Worm (Caenorhabditis elegans) whole organism, L3 larva: Measurements from ENCODE around the gene qars-1.

ENCODE experiments used
- ama-1 ChIP-seq: fragments of 150-350 bp; optimal IDR thresholded peaks from 2 replicates; lab custom pipeline; 2018
- ceh-16 ChIP-seq: sonication (generic microtip); optimal IDR thresholded peaks from 2 replicates; lab custom pipeline; 2017; ENCODE audit warnings: missing biosample characterization, missing genetic modification characterization
- elt-3 ChIP-seq, 3 experiments: fragments of 150-350 bp in 1 of 3; sonication (generic microtip) in 2 of 3; optimal IDR thresholded peaks; 2 replicates in 2 of 3; 4 replicates in 1 of 3; lab custom pipeline; 2014 to 2017; ENCODE audit warnings: missing biosample characterization in 3 of 3, missing genetic modification characterization in 3 of 3
- fos-1 ChIP-seq: fragments of 150-350 bp; optimal IDR thresholded peaks from 2 replicates; lab custom pipeline; 2014; ENCODE audit warnings: missing biosample characterization, missing genetic modification characterization
- mdl-1 ChIP-seq: fragments of 150-350 bp; optimal IDR thresholded peaks from 2 replicates; lab custom pipeline; 2014; ENCODE audit warnings: missing biosample characterization, missing genetic modification characterization
- nhr-23 ChIP-seq: fragments of 150-350 bp; optimal IDR thresholded peaks from 2 replicates; lab custom pipeline; 2014; ENCODE audit warnings: missing biosample characterization, missing genetic modification reagents, missing genetic modification characterization
- nhr-25 ChIP-seq: sonication (generic microtip); optimal IDR thresholded peaks from 2 replicates; lab custom pipeline; 2017; ENCODE audit warnings: missing biosample characterization, missing genetic modification characterization
- nhr-28 ChIP-seq: fragments of 150-350 bp; optimal IDR thresholded peaks from 2 replicates; lab custom pipeline; 2014; ENCODE audit warnings: missing biosample characterization, missing genetic modification characterization
- nhr-77 ChIP-seq: fragments of 150-350 bp; optimal IDR thresholded peaks from 2 replicates; lab custom pipeline; 2014; ENCODE audit warnings: missing biosample characterization, missing genetic modification characterization
- pha-4 ChIP-seq: fragments of 150-350 bp; optimal IDR thresholded peaks from 2 replicates; lab custom pipeline; 2014; ENCODE audit warnings: missing biosample characterization, missing genetic modification reagents, missing genetic modification characterization
- tbx-2 ChIP-seq: sonication (generic microtip); optimal IDR thresholded peaks from 2 replicates; lab custom pipeline; 2016; ENCODE audit warnings: mild to moderate bottlenecking, missing genetic modification characterization, missing compliant biosample characterization
- unc-62 ChIP-seq: fragments of 150-350 bp; sonication (generic microtip); optimal IDR thresholded peaks from 4 replicates; lab custom pipeline; 2014; ENCODE audit warnings: missing biosample characterization, missing genetic modification reagents, missing genetic modification characterization
- zag-1 ChIP-seq: fragments of 150-350 bp; optimal IDR thresholded peaks from 2 replicates; lab custom pipeline; 2014; ENCODE audit warnings: missing biosample characterization, missing genetic modification characterization
- ztf-11 ChIP-seq: fragments of 150-350 bp; optimal IDR thresholded peaks from 2 replicates; lab custom pipeline; 2014; ENCODE audit warnings: missing biosample characterization, missing genetic modification characterization

DNA sequence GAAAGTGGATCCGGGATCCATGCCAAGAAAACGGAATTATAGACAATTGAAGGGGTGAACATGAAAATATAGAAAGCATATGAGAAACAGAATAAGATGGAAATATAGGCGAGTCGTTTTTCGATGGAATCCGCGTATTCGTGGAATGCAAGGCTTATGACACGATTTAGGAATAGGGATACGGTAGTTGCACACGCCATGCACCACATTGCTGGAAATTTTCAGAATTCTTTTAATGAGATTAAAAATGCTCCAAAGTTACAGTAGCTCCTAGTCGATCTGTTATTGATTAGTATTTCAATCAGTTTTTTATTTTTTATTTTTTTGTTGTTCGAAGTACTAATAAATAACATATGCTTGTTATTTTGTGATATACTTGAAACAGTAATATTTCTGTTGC lies 38.1 kb upstream of the qars-1 start:
- no peak for TF ChIP-seq ama-1 (lab: Kevin White, UChicago)
- TF ChIP-seq tbx-2 (tag; lab: Kevin White, UChicago) = no peak
- no peak for TF ChIP-seq nhr-77 (tag; lab: Kevin White, UChicago)
- no peak for TF ChIP-seq unc-62
- no peak for TF ChIP-seq mdl-1 (tag; lab: Kevin White, UChicago)
- TF ChIP-seq fos-1 (tag; lab: Kevin White, UChicago) = no peak
- TF ChIP-seq nhr-28 (tag; lab: Kevin White, UChicago) = no peak
- TF ChIP-seq ztf-11 (tag; lab: Kevin White, UChicago) = no peak
- no peak for TF ChIP-seq nhr-23 (tag; lab: Kevin White, UChicago)
- TF ChIP-seq ceh-16 = no peak
- TF ChIP-seq zag-1 = no peak
- TF ChIP-seq pha-4 = no peak
- no peak for TF ChIP-seq elt-3 (tag; optimal IDR thresholded peaks at IDR 0.05; lab: Kevin White, UChicago)
- TF ChIP-seq nhr-25 (tag; lab: Kevin White, UChicago) = no peak
